Worm (Caenorhabditis elegans): Measurements from ENCODE around the gene rpl-21.

The rpl-21 gene

DNA sequence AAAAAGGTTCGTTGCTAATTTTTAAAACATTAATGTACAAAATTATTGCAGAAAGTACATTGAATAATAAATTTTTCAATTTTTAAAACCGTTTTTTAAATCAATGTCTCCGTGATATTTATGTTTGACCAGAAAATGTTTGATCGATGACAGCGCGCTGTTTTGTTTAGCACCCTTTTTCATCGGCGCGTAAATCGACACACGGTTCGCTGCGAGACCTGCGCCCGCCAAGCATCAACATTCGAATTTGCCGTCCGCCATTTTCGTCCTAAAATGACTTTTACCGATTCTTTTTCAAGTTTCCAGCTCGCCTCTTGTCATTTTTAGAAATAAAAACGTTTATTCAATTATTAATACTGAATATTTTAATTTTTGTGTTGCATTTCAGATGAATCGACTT is 29.1 kb downstream of the rpl-21 start, which contains the start of gene plk-1:
TSS of gene plk-1 (plus strand) at position 389 of the 400 bp plus-strand sequence.
- TF ChIP-seq ceh-36 (tag; optimal IDR thresholded peaks at IDR 0.05), result no peak
- TF ChIP-seq flt-1 (GFP tag; IDR thresholded peaks at IDR 0.05), result no peak
- no peak for TF ChIP-seq ceh-13 (GFP tag; optimal IDR thresholded peaks at IDR 0.05)
- no peak for TF ChIP-seq hmbx-1 (tag; optimal IDR thresholded peaks at IDR 0.05)
- TF ChIP-seq scrt-1 (GFP tag; IDR thresholded peaks at IDR 0.05), result no peak
- TF ChIP-seq hmg-4 (GFP tag; optimal IDR thresholded peaks at IDR 0.05), result no peak
- no peak for TF ChIP-seq F13C5.2 (tag; optimal IDR thresholded peaks at IDR 0.05)
- no peak for TF ChIP-seq ama-1 (optimal IDR thresholded peaks at IDR 0.05)
- TF ChIP-seq ets-7 (tag; optimal IDR thresholded peaks at IDR 0.05), result no peak
- TF ChIP-seq tbx-37 (GFP tag; conservative IDR thresholded peaks at IDR 0.05), result no peak
- no peak for TF ChIP-seq pes-1 (GFP tag; IDR thresholded peaks at IDR 0.05)
- no peak for TF ChIP-seq sea-1 (GFP tag; conservative IDR thresholded peaks at IDR 0.05)
- no peak for TF ChIP-seq tbx-11 (GFP tag; IDR thresholded peaks at IDR 0.05)
- TF ChIP-seq tra-4 (tag; optimal IDR thresholded peaks at IDR 0.05), result no peak
- no peak for TF ChIP-seq aly-1 (tag; optimal IDR thresholded peaks at IDR 0.05)
- no peak for TF ChIP-seq hnd-1 (tag; optimal IDR thresholded peaks at IDR 0.05)
- no peak for TF ChIP-seq B0310.2 (tag; optimal IDR thresholded peaks at IDR 0.05)

ce11 chrIII:8099022-8099421 is 31.0 kb downstream of the rpl-21 start, which contains the start of gene K06H7.1:
TSS of gene K06H7.1 (plus strand) at chrIII:8099322.
- TF ChIP-seq F13C5.2 (tag; optimal IDR thresholded peaks at IDR 0.05) (no peak), tbx-11 (GFP tag; IDR thresholded peaks at IDR 0.05) (no peak), flt-1 (GFP tag; IDR thresholded peaks at IDR 0.05) (no peak), B0310.2 (tag; optimal IDR thresholded peaks at IDR 0.05) (no peak), hmbx-1 (tag; optimal IDR thresholded peaks at IDR 0.05) (no peak), hmg-4 (GFP tag; optimal IDR thresholded peaks at IDR 0.05) (no peak), ceh-13 (GFP tag; optimal IDR thresholded peaks at IDR 0.05) (no peak), pes-1 (GFP tag; IDR thresholded peaks at IDR 0.05) (no peak), ceh-36 (tag; optimal IDR thresholded peaks at IDR 0.05) (no peak), scrt-1 (GFP tag; IDR thresholded peaks at IDR 0.05) (no peak), tbx-37 (GFP tag; conservative IDR thresholded peaks at IDR 0.05) (no peak), hnd-1 (tag; optimal IDR thresholded peaks at IDR 0.05) (no peak), tra-4 (tag; optimal IDR thresholded peaks at IDR 0.05) (no peak), aly-1 (tag; optimal IDR thresholded peaks at IDR 0.05) (no peak)

ce11 chrIII:8098116-8098515 is 31.9 kb downstream of the rpl-21 start, which contains the start of gene K06H7.8:
TSS of gene K06H7.8 (minus strand) at chrIII:8098216.
- TF ChIP-seq B0310.2 (tag; optimal IDR thresholded peaks at IDR 0.05), result no peak

- TF ChIP-seq hmbx-1 (tag; optimal IDR thresholded peaks at IDR 0.05), result no peak
Measured at ce11 chrIII:8093079-8093623, 36.9 kb downstream of the rpl-21 start, which contains the start of gene K06H7.2. TSS of gene K06H7.2 (plus strand) at chrIII:8093573.

ce11 chrIII:8091408-8091807 is 38.6 kb downstream of the rpl-21 start, which contains the start of gene idi-1:
TSS of gene idi-1 (plus strand) at chrIII:8091708.
- no peak for TF ChIP-seq tbx-11 (GFP tag; IDR thresholded peaks at IDR 0.05)
- no peak for TF ChIP-seq ceh-36 (tag; optimal IDR thresholded peaks at IDR 0.05)
- TF ChIP-seq hmbx-1 (tag; optimal IDR thresholded peaks at IDR 0.05), result no peak
- no peak for TF ChIP-seq aly-1 (tag; optimal IDR thresholded peaks at IDR 0.05)
- TF ChIP-seq scrt-1 (GFP tag; IDR thresholded peaks at IDR 0.05), result no peak
- no peak for TF ChIP-seq flt-1 (GFP tag; IDR thresholded peaks at IDR 0.05)
- no peak for TF ChIP-seq tra-4 (tag; optimal IDR thresholded peaks at IDR 0.05)
- TF ChIP-seq tbx-37 (GFP tag; conservative IDR thresholded peaks at IDR 0.05), result no peak
- no peak for TF ChIP-seq F13C5.2 (tag; optimal IDR thresholded peaks at IDR 0.05)
- no peak for TF ChIP-seq ets-7 (tag; optimal IDR thresholded peaks at IDR 0.05)
- TF ChIP-seq sea-1 (GFP tag; conservative IDR thresholded peaks at IDR 0.05), result no peak

- TF ChIP-seq tbx-37 (GFP tag; conservative IDR thresholded peaks at IDR 0.05), result no peak
- no peak for TF ChIP-seq scrt-1 (GFP tag; IDR thresholded peaks at IDR 0.05)
- TF ChIP-seq tra-4 (tag; optimal IDR thresholded peaks at IDR 0.05), result no peak
- TF ChIP-seq hmbx-1 (tag; optimal IDR thresholded peaks at IDR 0.05), result no peak
- TF ChIP-seq ceh-13 (GFP tag; optimal IDR thresholded peaks at IDR 0.05), result no peak
- TF ChIP-seq ets-7 (tag; optimal IDR thresholded peaks at IDR 0.05), result no peak
- no peak for TF ChIP-seq F13C5.2 (tag; optimal IDR thresholded peaks at IDR 0.05)
Measured at ce11 chrIII:8088235-8088634, 41.8 kb downstream of the rpl-21 start, which contains the start of gene vms-1. TSS of gene vms-1 (plus strand) at chrIII:8088535.

ce11 chrIII:8085355-8085754 is 44.7 kb downstream of the rpl-21 start, which contains the start of the genes K06H7.7 and grp-1:
TSS of gene K06H7.7 (minus strand) at chrIII:8085475.
TSS of gene grp-1 (plus strand) at chrIII:8085705.
- no peak for TF ChIP-seq hmbx-1 (tag; optimal IDR thresholded peaks at IDR 0.05)
- no peak for TF ChIP-seq ceh-36 (tag; optimal IDR thresholded peaks at IDR 0.05)
- TF ChIP-seq tbx-37 (GFP tag; conservative IDR thresholded peaks at IDR 0.05), result no peak
- no peak for TF ChIP-seq hmg-4 (GFP tag; optimal IDR thresholded peaks at IDR 0.05)
- no peak for TF ChIP-seq scrt-1 (GFP tag; IDR thresholded peaks at IDR 0.05)
- TF ChIP-seq aly-1 (tag; optimal IDR thresholded peaks at IDR 0.05), result no peak
- TF ChIP-seq tra-4 (tag; optimal IDR thresholded peaks at IDR 0.05), result no peak
- TF ChIP-seq tbx-11 (GFP tag; IDR thresholded peaks at IDR 0.05), result no peak
- TF ChIP-seq pes-1 (GFP tag; IDR thresholded peaks at IDR 0.05), result no peak
- TF ChIP-seq ceh-13 (GFP tag; optimal IDR thresholded peaks at IDR 0.05), result no peak
- no peak for TF ChIP-seq flt-1 (GFP tag; IDR thresholded peaks at IDR 0.05)
- TF ChIP-seq sea-1 (GFP tag; conservative IDR thresholded peaks at IDR 0.05), result no peak
- TF ChIP-seq ama-1 (optimal IDR thresholded peaks at IDR 0.05), result no peak
- TF ChIP-seq B0310.2 (tag; optimal IDR thresholded peaks at IDR 0.05), result no peak
- TF ChIP-seq F13C5.2 (tag; optimal IDR thresholded peaks at IDR 0.05), result no peak
- TF ChIP-seq ets-7 (tag; optimal IDR thresholded peaks at IDR 0.05), result no peak
- no peak for TF ChIP-seq hnd-1 (tag; optimal IDR thresholded peaks at IDR 0.05)

Measured in whole organism, early embryonic.